Worm (Caenorhabditis elegans): ENCODE results near the gene F54D5.2.

ce11 chrII:11599751-11600150 lies 26.8 kb downstream of the F54D5.2 start, which contains the start of gene npp-5:
- TF ChIP-seq ztf-23 (GFP tag; IDR thresholded peaks at IDR 0.05), result no peak
- no peak for TF ChIP-seq cog-1 (tag; optimal IDR thresholded peaks at IDR 0.05)

All from whole organism, midembryonic.